Fruit fly (Drosophila melanogaster) Kc167 (cell line): ENCODE data around the gene Adi1.

Experiments used
- Myc ChIP-seq: fragments of >200 bp; optimal IDR thresholded peaks from 2 replicates; lab custom pipeline; 2017; ENCODE audit warnings: missing external identifiers
- Sin3A ChIP-seq: fragments of >200 bp; optimal IDR thresholded peaks from 2 replicates; lab custom pipeline; 2018; ENCODE audit warnings: missing external identifiers
- h ChIP-seq: fragments of >200 bp; optimal IDR thresholded peaks from 3 replicates; lab custom pipeline; 2018; ENCODE audit warnings: missing external identifiers
- insv ChIP-seq: fragments of >200 bp; optimal IDR thresholded peaks from 3 replicates; lab custom pipeline; 2018; ENCODE audit warnings: missing external identifiers
- psq ChIP-seq: fragments of >200 bp; optimal IDR thresholded peaks from 2 replicates; lab custom pipeline; 2017; ENCODE audit warnings: missing external identifiers
- ttk ChIP-seq: sonication (Bioruptor generic); optimal IDR thresholded peaks from 2 replicates; lab custom pipeline; 2017; ENCODE audit warnings: missing external identifiers

The Adi1 gene

DNA sequence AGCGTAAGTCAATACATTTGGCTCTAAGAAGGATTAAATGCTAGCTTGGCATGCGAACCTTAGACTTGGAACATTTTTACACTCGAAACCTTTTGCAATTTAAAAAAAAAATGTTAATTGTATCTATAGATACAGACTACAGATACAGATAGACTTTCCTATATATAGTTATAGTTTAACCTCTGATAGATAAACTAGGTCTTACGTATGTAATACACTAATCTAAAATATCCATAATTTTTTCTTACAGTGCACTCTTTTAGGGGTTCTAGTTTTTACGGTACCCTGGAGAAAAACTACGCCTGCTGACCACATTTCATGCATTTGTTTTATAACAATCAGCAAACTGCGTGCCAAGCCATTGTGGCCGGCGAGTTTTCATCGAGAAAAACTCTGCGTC lies 16.0 kb upstream of the Adi1 start:
- TF ChIP-seq Sin3A (lab: Kevin White, UChicago) = no peak
- no peak for TF ChIP-seq h
- TF ChIP-seq psq (lab: Kevin White, UChicago) = no peak
- no peak for TF ChIP-seq Myc (lab: Kevin White, UChicago)
- no peak for TF ChIP-seq ttk (lab: Kevin White, UChicago)
- TF ChIP-seq insv = no peak

DNA sequence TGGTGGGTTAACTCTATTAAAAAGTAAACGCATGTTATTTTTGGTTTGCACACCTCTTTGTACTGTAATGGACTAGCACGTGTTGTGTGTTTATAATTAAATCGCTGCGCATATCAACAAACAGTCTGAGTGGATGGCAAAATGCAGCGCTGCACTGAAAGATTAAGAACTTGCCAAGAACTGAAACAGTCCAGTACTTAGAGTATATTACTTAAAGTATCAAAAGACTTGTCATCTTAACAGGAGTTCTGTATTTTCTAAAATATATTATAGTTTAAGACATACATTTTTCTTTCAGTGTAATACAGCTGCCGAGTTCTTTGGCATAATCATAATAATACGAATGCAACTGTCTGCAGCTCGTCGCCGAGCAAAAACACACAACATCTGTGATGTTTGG lies 14.7 kb upstream of the Adi1 start:
- TF ChIP-seq ttk (lab: Kevin White, UChicago) = no peak
- no peak for TF ChIP-seq insv

DNA sequence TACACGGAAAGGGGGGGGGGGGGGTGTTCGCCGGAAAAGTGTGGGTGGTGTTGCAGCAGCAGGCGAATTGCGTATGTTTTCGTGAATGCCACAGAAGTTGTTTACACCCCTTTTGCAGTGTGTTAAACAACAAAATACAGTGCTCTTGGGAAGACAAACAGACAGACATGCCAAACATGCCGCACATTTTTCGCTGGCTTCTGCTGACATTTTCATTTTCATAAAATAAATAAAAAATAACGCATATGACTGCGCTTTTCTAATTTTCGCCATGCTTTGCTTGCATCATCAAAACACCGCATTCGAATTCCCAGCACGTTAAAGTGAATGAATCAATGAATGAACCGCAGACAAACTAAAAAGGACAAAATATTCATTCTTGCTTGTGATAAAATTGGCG lies 11.9 kb upstream of the Adi1 start:
- TF ChIP-seq psq (lab: Kevin White, UChicago) (no peak), Myc (lab: Kevin White, UChicago) (no peak), Sin3A (lab: Kevin White, UChicago) (no peak), h (no peak), insv (no peak), ttk (lab: Kevin White, UChicago) (no peak)

DNA sequence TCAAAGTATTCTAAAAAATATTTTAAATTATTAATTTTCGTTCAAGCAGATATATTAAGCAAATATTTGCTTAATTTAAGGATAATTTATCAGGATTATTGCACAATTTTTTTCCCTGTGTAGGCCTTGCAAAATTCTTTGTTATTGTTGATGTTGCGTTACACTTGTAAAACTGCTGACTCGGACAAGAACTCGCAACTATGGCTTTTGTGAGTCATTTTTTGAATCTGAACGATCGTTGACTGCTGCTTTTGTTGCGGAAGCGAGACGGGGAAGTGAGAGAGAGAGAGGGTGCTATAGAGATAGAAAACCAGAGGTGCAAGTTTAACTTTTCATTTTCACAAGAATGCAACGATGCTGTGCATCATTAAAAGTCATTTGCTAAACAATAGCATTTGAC lies 10.7 kb upstream of the Adi1 start:
- TF ChIP-seq insv (no peak), ttk (lab: Kevin White, UChicago) (no peak), Sin3A (lab: Kevin White, UChicago) (no peak), psq (lab: Kevin White, UChicago) (no peak), Myc (lab: Kevin White, UChicago) (no peak), h (no peak)

DNA sequence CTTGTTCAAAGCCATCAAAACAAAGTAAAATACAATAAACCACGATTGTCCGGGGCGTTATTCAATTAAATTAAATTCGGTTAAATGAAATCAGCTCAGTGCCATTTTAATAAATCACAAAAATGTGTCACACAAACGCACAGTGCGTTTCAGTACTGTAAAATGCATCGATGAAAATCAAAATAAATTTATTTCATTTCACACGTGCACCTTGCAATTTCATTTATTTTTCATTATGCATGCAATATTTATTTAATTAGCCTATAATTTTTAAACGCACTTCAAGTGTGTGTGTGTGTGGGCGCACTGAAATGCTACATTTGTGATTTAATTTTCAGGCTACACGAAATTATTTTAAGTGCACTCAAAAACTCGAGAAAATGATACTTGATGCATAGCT lies 8.7 kb upstream of the Adi1 start:
- TF ChIP-seq Myc (lab: Kevin White, UChicago) (no peak), psq (lab: Kevin White, UChicago) (no peak), ttk (lab: Kevin White, UChicago) (no peak), Sin3A (lab: Kevin White, UChicago) (no peak), h (no peak), insv (no peak)

DNA sequence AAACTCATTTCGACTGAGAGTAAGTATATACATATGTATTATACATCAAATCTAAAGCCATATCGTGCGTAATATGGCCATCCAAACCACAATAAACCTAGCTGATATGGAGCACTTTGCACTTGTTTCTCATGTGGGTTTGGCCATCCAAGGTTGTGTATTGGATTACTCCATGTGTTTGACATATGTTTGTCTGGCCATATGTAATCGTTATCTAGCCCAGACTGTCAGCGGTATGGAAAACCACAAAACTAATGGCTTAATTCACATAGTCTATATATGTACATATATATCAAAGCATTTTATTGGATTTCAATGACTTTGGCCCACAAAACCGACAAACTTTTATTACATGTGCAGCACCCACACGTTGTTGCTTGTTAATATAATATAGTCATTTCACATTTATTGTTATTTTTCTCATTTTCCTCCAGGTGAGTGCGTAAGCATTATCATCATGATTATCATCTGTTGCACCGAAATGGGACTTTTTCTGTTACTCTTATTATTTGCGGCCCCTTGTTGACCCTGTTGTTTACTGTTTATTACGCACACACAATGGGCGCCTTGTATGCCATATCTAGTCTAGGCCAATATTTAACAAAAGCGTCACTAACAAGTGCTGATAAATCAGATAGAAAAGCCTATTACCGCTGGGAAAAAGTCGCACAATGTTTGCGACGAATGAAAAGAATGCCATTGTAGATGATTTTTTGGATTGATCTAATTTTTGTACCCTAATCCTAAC lies 6.6 kb upstream of the Adi1 start:
- TF ChIP-seq insv = no peak
- TF ChIP-seq Sin3A (lab: Kevin White, UChicago) = no peak
- TF ChIP-seq ttk (lab: Kevin White, UChicago) = no peak
- TF ChIP-seq Myc (lab: Kevin White, UChicago) = no peak
- TF ChIP-seq h = no peak
- TF ChIP-seq psq (lab: Kevin White, UChicago) = no peak

DNA sequence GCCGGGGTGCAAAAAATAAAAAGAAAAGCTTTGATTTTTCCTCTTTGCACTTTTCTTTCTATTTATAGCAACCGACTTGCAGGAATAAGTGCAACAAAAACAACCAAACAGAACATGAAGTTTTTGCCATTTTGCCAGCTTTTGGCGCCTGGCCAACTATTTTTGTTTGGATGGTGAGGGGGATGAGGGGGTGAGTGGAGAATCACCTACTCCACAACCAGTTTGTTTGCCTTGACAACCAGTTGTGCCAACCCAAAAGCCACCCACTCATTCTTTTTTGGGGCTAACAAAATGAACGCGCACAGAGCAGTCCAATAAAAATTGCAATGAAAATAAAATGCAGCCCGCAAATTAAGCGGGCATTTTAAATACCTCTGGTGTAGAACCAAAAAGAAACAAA lies 5.9 kb upstream of the Adi1 start:
- TF ChIP-seq ttk (lab: Kevin White, UChicago) = no peak
- TF ChIP-seq Sin3A (lab: Kevin White, UChicago) = no peak
- TF ChIP-seq h = no peak
- TF ChIP-seq Myc (lab: Kevin White, UChicago) = no peak
- no peak for TF ChIP-seq insv
- TF ChIP-seq psq (lab: Kevin White, UChicago) = no peak

DNA sequence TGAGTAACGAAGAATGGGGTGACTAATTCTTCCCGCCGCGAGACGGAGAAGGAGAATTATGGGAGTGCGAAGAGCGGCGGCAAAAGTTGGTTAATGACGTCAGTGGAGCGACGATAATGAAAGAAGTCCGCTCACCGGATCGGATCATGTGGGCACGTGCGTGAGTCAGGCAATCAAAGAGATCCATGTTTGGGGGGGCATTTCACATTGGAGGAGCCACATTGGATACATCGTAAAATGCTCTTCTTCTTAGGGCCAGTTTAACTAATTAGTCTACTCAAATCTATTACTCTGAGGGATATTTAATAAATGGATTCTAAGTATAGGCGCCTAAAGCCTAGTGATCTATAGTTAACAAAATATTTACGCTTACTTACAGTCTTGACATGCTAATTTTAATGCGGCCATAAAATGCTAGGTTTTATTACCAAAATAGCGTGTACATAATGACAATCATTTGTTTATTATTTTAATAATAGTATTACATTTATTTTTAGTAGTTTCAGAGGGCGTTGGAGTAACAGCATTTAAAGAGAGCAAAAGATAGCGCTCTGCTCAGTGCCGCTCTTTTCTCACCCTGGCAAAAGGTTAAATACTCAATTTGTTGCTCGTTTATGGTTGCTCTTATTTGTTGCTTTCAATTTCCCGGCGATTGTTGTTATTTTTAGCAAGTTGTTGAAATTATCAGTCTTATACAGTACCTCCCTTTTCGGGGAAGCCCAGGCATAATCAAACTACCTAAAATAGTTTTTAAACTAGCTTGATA lies 4.6 kb upstream of the Adi1 start:
- no peak for TF ChIP-seq Sin3A (lab: Kevin White, UChicago)
- TF ChIP-seq insv = no peak
- TF ChIP-seq ttk (lab: Kevin White, UChicago) = no peak
- TF ChIP-seq psq (lab: Kevin White, UChicago) = no peak
- TF ChIP-seq Myc (lab: Kevin White, UChicago) = no peak
- TF ChIP-seq h = no peak

DNA sequence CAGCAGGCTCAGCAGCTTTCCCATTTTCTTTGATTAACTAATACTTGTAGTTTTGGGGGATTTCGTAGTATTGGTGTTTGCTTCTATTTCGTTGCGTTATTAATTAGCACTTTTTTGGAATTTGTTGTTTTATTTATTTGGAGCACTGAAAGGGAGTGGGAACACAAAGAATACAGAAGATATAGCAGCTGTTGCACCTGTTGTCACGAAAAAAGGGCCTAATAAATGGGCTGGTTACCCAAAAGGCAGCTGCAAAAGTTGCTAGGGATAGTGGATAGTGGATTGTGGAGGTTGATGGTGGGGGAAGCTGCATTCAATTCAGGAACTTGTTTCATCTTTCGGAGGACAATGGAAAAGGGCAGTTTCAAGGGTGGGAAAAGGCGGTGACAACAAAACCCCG lies 3.7 kb upstream of the Adi1 start:
- TF ChIP-seq insv = no peak
- no peak for TF ChIP-seq ttk (lab: Kevin White, UChicago)
- TF ChIP-seq Myc (lab: Kevin White, UChicago) = no peak
- TF ChIP-seq h = no peak
- TF ChIP-seq psq (lab: Kevin White, UChicago) = no peak
- no peak for TF ChIP-seq Sin3A (lab: Kevin White, UChicago)

DNA sequence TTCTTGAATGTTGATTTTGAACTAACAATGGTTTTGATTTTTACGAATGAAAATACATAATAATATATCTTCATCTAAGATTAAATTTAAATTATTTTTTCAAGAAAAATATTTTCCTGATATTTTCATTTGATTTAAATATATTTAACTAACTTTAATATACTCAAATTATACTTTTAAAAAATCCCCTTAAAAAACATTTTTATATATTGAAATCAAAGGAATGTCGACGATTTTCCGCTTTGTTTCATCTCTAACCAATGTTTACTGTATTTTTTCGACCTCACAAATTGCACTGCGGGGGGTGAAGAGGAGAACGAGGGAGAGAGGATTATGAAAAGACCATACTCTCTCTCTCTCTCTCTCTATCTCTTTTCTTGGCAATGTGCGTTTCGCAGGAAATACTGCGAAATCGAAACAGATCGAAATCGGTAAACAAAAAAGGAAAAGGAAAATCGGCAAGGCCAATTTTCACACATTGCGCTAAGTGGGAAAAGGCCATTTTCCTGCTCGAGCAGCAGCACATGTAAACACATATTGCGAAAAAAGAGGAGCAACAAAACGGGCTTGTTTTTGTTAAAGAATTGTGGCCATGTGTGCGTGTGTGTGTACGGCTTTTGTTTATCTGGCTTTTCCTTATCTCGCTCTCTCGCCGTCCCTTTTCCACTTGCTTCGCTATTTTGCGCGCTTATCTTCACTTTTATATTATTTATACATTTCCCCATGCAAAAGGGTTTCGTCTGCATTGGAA lies 3.0 kb upstream of the Adi1 start:
- TF ChIP-seq Myc (lab: Kevin White, UChicago) (no peak), psq (lab: Kevin White, UChicago) (no peak), insv (no peak), h (no peak), ttk (lab: Kevin White, UChicago) (no peak), Sin3A (lab: Kevin White, UChicago) (no peak)

DNA sequence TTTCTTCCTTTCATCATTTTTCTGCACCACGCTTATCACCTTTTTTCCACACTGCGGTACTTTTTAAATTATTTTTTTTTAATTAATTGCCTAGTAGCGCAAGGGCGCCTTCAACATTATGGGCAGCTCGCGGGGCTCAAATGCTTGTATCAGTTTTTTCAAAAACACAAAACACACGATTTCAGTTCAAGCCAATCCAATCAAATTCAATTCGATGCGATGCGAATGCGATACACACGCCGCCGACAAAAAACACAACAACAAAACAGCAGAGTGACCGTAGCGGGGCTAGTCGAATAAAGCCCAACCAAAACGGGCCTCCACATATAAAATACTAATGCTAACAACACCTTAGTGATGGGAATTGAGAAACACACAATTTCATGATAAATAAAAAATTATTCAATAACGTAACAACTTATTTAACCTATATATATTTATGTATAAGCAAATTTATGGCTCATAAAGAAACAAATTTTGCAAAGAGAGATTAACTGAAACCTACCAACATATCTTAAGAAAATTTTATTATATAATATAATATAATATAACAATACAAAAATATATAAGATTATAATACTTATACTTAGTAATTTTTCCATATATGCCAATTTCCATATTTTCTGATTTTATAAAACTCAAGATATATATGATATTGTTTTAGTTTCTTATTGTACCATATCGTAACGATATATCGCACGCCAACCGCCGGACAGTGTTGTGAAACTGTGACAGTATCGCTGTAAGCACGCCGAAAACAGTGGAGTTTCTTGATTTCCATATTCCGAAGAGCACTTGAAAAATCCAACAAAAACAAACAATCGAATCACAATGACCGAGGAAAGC lies 2.2 kb upstream of the Adi1 start, which contains the start of the genes CG32066 and CG8003:
CG32066 (minus strand) TSS at position 270 of the 846 bp plus-strand sequence.
CG8003 (plus strand) TSS at position 732 of the 846 bp plus-strand sequence.
- TF ChIP-seq psq (lab: Kevin White, UChicago) (no peak), h (no peak), insv (no peak), ttk (lab: Kevin White, UChicago) (no peak), Myc (lab: Kevin White, UChicago) (no peak), Sin3A (lab: Kevin White, UChicago) (no peak)
